Worm (Caenorhabditis elegans) whole organism, early embryonic: Measurements from ENCODE around the gene ubxn-5.

Experiments
- B0310.2 ChIP-seq: sonication (generic microtip); optimal IDR thresholded peaks from 2 replicates; lab custom pipeline; 2016; ENCODE audit warnings: mild to moderate bottlenecking, missing genetic modification characterization, missing compliant biosample characterization
- F13C5.2 ChIP-seq: sonication (generic microtip); optimal IDR thresholded peaks from 2 replicates; lab custom pipeline; 2017; ENCODE audit warnings: mild to moderate bottlenecking, missing genetic modification characterization, inconsistent platforms, missing compliant biosample characterization
- aly-1 ChIP-seq: sonication (generic microtip); optimal IDR thresholded peaks from 2 replicates; lab custom pipeline; 2016; ENCODE audit warnings: missing genetic modification characterization, missing compliant biosample characterization
- ama-1 ChIP-seq: fragments of 150-350 bp; optimal IDR thresholded peaks from 2 replicates; lab custom pipeline; 2014
- ceh-13 ChIP-seq: fragments of 200-800 bp; sonication (Bioruptor generic); optimal IDR thresholded peaks from 2 replicates; lab custom pipeline; 2018; ENCODE audit warnings: mild to moderate bottlenecking, missing genetic modification characterization, missing compliant biosample characterization
- ceh-36 ChIP-seq: sonication (generic microtip); optimal IDR thresholded peaks from 2 replicates; lab custom pipeline; 2016; ENCODE audit warnings: missing genetic modification characterization, inconsistent platforms, missing compliant biosample characterization
- ets-7 ChIP-seq: sonication (generic microtip); optimal IDR thresholded peaks from 2 replicates; lab custom pipeline; 2016; ENCODE audit warnings: missing genotype, missing genetic modification characterization, missing compliant biosample characterization
- flt-1 ChIP-seq: fragments of 200-800 bp; sonication (Bioruptor generic); IDR thresholded peaks from 2 replicates; pipeline ENCODE4 v1.3.6; 2022; ENCODE audit warnings: missing genetic modification characterization, missing compliant biosample characterization
- hmbx-1 ChIP-seq: sonication (generic microtip); optimal IDR thresholded peaks from 2 replicates; lab custom pipeline; 2016; ENCODE audit warnings: mild to moderate bottlenecking, missing genetic modification characterization, missing compliant biosample characterization
- hmg-4 ChIP-seq: fragments of 200-800 bp; sonication (Bioruptor generic); optimal IDR thresholded peaks from 2 replicates; lab custom pipeline; 2018; ENCODE audit warnings: mild to moderate bottlenecking, missing genetic modification characterization, missing compliant biosample characterization
- hnd-1 ChIP-seq: sonication (generic microtip); optimal IDR thresholded peaks from 2 replicates; lab custom pipeline; 2016; ENCODE audit warnings: missing genetic modification characterization, missing compliant biosample characterization
- pes-1 ChIP-seq: fragments of 200-800 bp; sonication (Bioruptor generic); IDR thresholded peaks from 2 replicates; pipeline ENCODE4 v1.3.6; 2022; ENCODE audit warnings: missing genetic modification reagents, missing genetic modification characterization, missing compliant biosample characterization
- scrt-1 ChIP-seq: fragments of 200-800 bp; sonication (Bioruptor generic); IDR thresholded peaks from 2 replicates; pipeline ENCODE4 v1.3.6; 2022; ENCODE audit warnings: missing genetic modification characterization, missing compliant biosample characterization
- sea-1 ChIP-seq: fragments of 200-800 bp; sonication (Bioruptor generic); conservative IDR thresholded peaks from 2 replicates; pipeline ENCODE4 v1.3.6; 2022; ENCODE audit warnings: missing genetic modification characterization, missing compliant biosample characterization
- tbx-11 ChIP-seq: fragments of 200-800 bp; sonication (Bioruptor generic); IDR thresholded peaks from 2 replicates; pipeline ENCODE4 v1.3.6; 2022; ENCODE audit warnings: missing genetic modification characterization, missing compliant biosample characterization
- tbx-37 ChIP-seq: fragments of 200-800 bp; sonication (Bioruptor generic); conservative IDR thresholded peaks from 2 replicates; pipeline ENCODE4 v1.3.6; 2022; ENCODE audit warnings: missing genetic modification reagents, missing genetic modification characterization, missing compliant biosample characterization
- tra-4 ChIP-seq: sonication (generic microtip); optimal IDR thresholded peaks from 2 replicates; lab custom pipeline; 2017; ENCODE audit warnings: missing genetic modification characterization, missing compliant biosample characterization

The ubxn-5 gene

ce11 chrII:10245612-10246011, 11.3 kb upstream of the ubxn-5 start:
- no peak for TF ChIP-seq ceh-13 (GFP tag; lab: Kevin White, UChicago)
- TF ChIP-seq flt-1, result no peak
- no peak for TF ChIP-seq tbx-11 (GFP tag; lab: Robert Waterston, UW)
- TF ChIP-seq tbx-37 (GFP tag; lab: Robert Waterston, UW), result no peak
- no peak for TF ChIP-seq pes-1
- TF ChIP-seq ets-7, result no peak
- TF ChIP-seq hmbx-1 (tag; lab: Kevin White, UChicago), result no peak

ce11 chrII:10242294-10242693, 8.0 kb upstream of the ubxn-5 start, which contains the start of gene mrps-14:
Gene mrps-14 (minus strand): TSS chrII:10242490.
- TF ChIP-seq B0310.2 (no peak), aly-1 (tag; lab: Kevin White, UChicago) (no peak), ama-1 (no peak), flt-1 (no peak), scrt-1 (GFP tag; lab: Robert Waterston, UW) (no peak), ets-7 (no peak), ceh-13 (GFP tag; lab: Kevin White, UChicago) (no peak), hnd-1 (tag; lab: Kevin White, UChicago) (no peak), pes-1 (no peak), ceh-36 (no peak), F13C5.2 (tag; lab: Kevin White, UChicago) (no peak), tbx-37 (GFP tag; lab: Robert Waterston, UW) (no peak)

ce11 chrII:10239595-10239994, 5.3 kb upstream of the ubxn-5 start, which contains the start of gene mec-15:
Gene mec-15 (minus strand): TSS chrII:10239695.
- TF ChIP-seq tra-4 (tag; lab: Kevin White, UChicago) (no peak), F13C5.2 (tag; lab: Kevin White, UChicago) (no peak), ets-7 (no peak), hnd-1 (tag; lab: Kevin White, UChicago) (no peak), aly-1 (tag; lab: Kevin White, UChicago) (no peak), ama-1 (no peak), ceh-13 (GFP tag; lab: Kevin White, UChicago) (no peak), ceh-36 (no peak), flt-1 (no peak), sea-1 (GFP tag; lab: Robert Waterston, UW) (no peak), tbx-37 (GFP tag; lab: Robert Waterston, UW) (no peak), hmbx-1 (tag; lab: Kevin White, UChicago) (no peak), hmg-4 (GFP tag; lab: Kevin White, UChicago) (no peak), B0310.2 (no peak), tbx-11 (GFP tag; lab: Robert Waterston, UW) (no peak), pes-1 (no peak), scrt-1 (GFP tag; lab: Robert Waterston, UW) (no peak)

ce11 chrII:10231874-10232273, 2.4 kb downstream of the ubxn-5 start:
- no peak for TF ChIP-seq hmbx-1 (tag; lab: Kevin White, UChicago)
- TF ChIP-seq scrt-1 (GFP tag; lab: Robert Waterston, UW), result no peak
- TF ChIP-seq sea-1 (GFP tag; lab: Robert Waterston, UW), result no peak

ce11 chrII:10230972-10231371, 3.3 kb downstream of the ubxn-5 start, which contains the start of gene T01E8.8:
Gene T01E8.8 (plus strand): TSS chrII:10231272.
- TF ChIP-seq tbx-37 (GFP tag; lab: Robert Waterston, UW) (no peak), ceh-36 (no peak), ama-1 (no peak), tra-4 (tag; lab: Kevin White, UChicago) (no peak), aly-1 (tag; lab: Kevin White, UChicago) (no peak), tbx-11 (GFP tag; lab: Robert Waterston, UW) (no peak), sea-1 (GFP tag; lab: Robert Waterston, UW) (no peak), B0310.2 (no peak), pes-1 (no peak), F13C5.2 (tag; lab: Kevin White, UChicago) (no peak), ceh-13 (GFP tag; lab: Kevin White, UChicago) (no peak), hmbx-1 (tag; lab: Kevin White, UChicago) (no peak), scrt-1 (GFP tag; lab: Robert Waterston, UW) (no peak), hmg-4 (GFP tag; lab: Kevin White, UChicago) (no peak)

ce11 chrII:10227030-10227429, 7.3 kb downstream of the ubxn-5 start, which contains the start of gene srh-135:
Gene srh-135 (minus strand): TSS chrII:10227130.
- TF ChIP-seq pes-1 (no peak), B0310.2 (no peak), aly-1 (tag; lab: Kevin White, UChicago) (no peak), tbx-11 (GFP tag; lab: Robert Waterston, UW) (no peak), tra-4 (tag; lab: Kevin White, UChicago) (no peak), scrt-1 (GFP tag; lab: Robert Waterston, UW) (no peak), tbx-37 (GFP tag; lab: Robert Waterston, UW) (no peak), hnd-1 (tag; lab: Kevin White, UChicago) (no peak), flt-1 (no peak), sea-1 (GFP tag; lab: Robert Waterston, UW) (no peak)

ce11 chrII:10222577-10222976, 11.7 kb downstream of the ubxn-5 start, which contains the start of gene plc-3:
Gene plc-3 (plus strand): TSS chrII:10222877.
- TF ChIP-seq sea-1 (GFP tag; lab: Robert Waterston, UW), result no peak

- TF ChIP-seq hmbx-1 (tag; lab: Kevin White, UChicago) (no peak), ceh-13 (GFP tag; lab: Kevin White, UChicago) (no peak), tbx-11 (GFP tag; lab: Robert Waterston, UW) (no peak), tbx-37 (GFP tag; lab: Robert Waterston, UW) (no peak), B0310.2 (no peak), ceh-36 (no peak), tra-4 (tag; lab: Kevin White, UChicago) (no peak), hnd-1 (tag; lab: Kevin White, UChicago) (no peak), hmg-4 (GFP tag; lab: Kevin White, UChicago) (no peak), F13C5.2 (tag; lab: Kevin White, UChicago) (no peak), ets-7 (no peak), sea-1 (GFP tag; lab: Robert Waterston, UW) (no peak), aly-1 (tag; lab: Kevin White, UChicago) (no peak), flt-1 (no peak), pes-1 (no peak), scrt-1 (GFP tag; lab: Robert Waterston, UW) (no peak)
Measured at ce11 chrII:10221627-10222026, 12.7 kb downstream of the ubxn-5 start.
